Fruit fly (Drosophila melanogaster) whole organism, wandering third instar larva: ENCODE data around the gene CG14573.

ENCODE experiments used
- Abd-B ChIP-seq: fragments of >200 bp; optimal IDR thresholded peaks from 2 replicates; lab custom pipeline; 2017; ENCODE audit warnings: missing biosample characterization, missing genetic modification characterization
- CG32264 ChIP-seq: fragments of 200-800 bp; sonication (Bioruptor generic); optimal IDR thresholded peaks from 2 replicates; lab custom pipeline; 2016; ENCODE audit warnings: missing biosample characterization, missing genetic modification characterization
- CrebA ChIP-seq: fragments of 200-800 bp; sonication (Bioruptor generic); optimal IDR thresholded peaks from 2 replicates; lab custom pipeline; 2016; ENCODE audit warnings: missing biosample characterization, mild to moderate bottlenecking, missing genetic modification characterization, borderline replicate concordance
- Dfd ChIP-seq: fragments of >200 bp; optimal IDR thresholded peaks from 2 replicates; lab custom pipeline; 2017; ENCODE audit warnings: missing biosample characterization, missing genetic modification characterization
- GATAd ChIP-seq: sonication (Bioruptor generic); optimal IDR thresholded peaks from 2 replicates; lab custom pipeline; 2016; ENCODE audit warnings: missing biosample characterization, missing genetic modification characterization
- HLH106 ChIP-seq: fragments of 200-800 bp; optimal IDR thresholded peaks from 3 replicates; lab custom pipeline; 2019; ENCODE audit warnings: missing biosample characterization, mild to moderate bottlenecking, missing genetic modification characterization, moderate library complexity
- Hnf4 ChIP-seq: fragments of 200-800 bp; sonication (Bioruptor generic); optimal IDR thresholded peaks from 2 replicates; lab custom pipeline; 2016; ENCODE audit warnings: missing biosample characterization, mild to moderate bottlenecking, missing genetic modification characterization
- Hr78 ChIP-seq: fragments of >200 bp; optimal IDR thresholded peaks from 2 replicates; lab custom pipeline; 2017; ENCODE audit warnings: missing biosample characterization, missing genetic modification characterization
- Jra ChIP-seq: sonication (Bioruptor generic); optimal IDR thresholded peaks from 2 replicates; lab custom pipeline; 2016; ENCODE audit warnings: missing biosample characterization, missing genetic modification characterization
- Mio ChIP-seq: sonication (Bioruptor generic); optimal IDR thresholded peaks from 2 replicates; lab custom pipeline; 2016; ENCODE audit warnings: missing biosample characterization, missing genetic modification characterization
- N ChIP-seq: fragments of >200 bp; optimal IDR thresholded peaks from 2 replicates; lab custom pipeline; 2018; ENCODE audit warnings: missing biosample characterization, missing external identifiers, missing genetic modification characterization
- Rel ChIP-seq, 2 experiments: fragments of 200-800 bp; sonication (Bioruptor generic) in 1 of 2; optimal IDR thresholded peaks; 2 replicates in 1 of 2; 3 replicates in 1 of 2; lab custom pipeline; 2016 to 2019; ENCODE audit warnings: mild to moderate bottlenecking in 2 of 2, missing biosample characterization in 2 of 2, missing genetic modification characterization in 2 of 2, moderate library complexity in 1 of 2
- Sp1 ChIP-seq: fragments of 200-800 bp; sonication (Bioruptor generic); optimal IDR thresholded peaks from 3 replicates; lab custom pipeline; 2019; ENCODE audit warnings: missing biosample characterization, mild to moderate bottlenecking, missing genetic modification characterization, moderate library complexity
- Vsx2 ChIP-seq: fragments of 200-300, 225-300 bp; sonication (Bioruptor generic); optimal IDR thresholded peaks from 2 replicates; lab custom pipeline; 2018; ENCODE audit warnings: missing biosample characterization, missing genetic modification characterization; ENCODE audit not compliant: partially characterized antibody
- brk ChIP-seq: fragments of 200-800 bp; sonication (Bioruptor generic); optimal IDR thresholded peaks from 2 replicates; lab custom pipeline; 2016; ENCODE audit warnings: missing biosample characterization, mild to moderate bottlenecking, missing genetic modification characterization
- dl ChIP-seq, 2 experiments: fragments of 175-275, 200-275 bp in 1 of 2; fragments of 200-275 bp in 1 of 2; sonication (Bioruptor generic); optimal IDR thresholded peaks; lab custom pipeline; 2018; ENCODE audit warnings: mild to moderate bottlenecking in 2 of 2, missing biosample characterization in 2 of 2, missing genetic modification characterization in 2 of 2, moderate library complexity in 2 of 2; ENCODE audit not compliant: partially characterized antibody in 2 of 2, insufficient read depth in 1 of 2
- dmrt93B ChIP-seq: fragments of 200-800 bp; sonication (Bioruptor generic); optimal IDR thresholded peaks from 2 replicates; lab custom pipeline; 2018; ENCODE audit warnings: missing biosample characterization, mild to moderate bottlenecking, missing genetic modification characterization
- dsf ChIP-seq: sonication (Bioruptor generic); optimal IDR thresholded peaks from 2 replicates; lab custom pipeline; 2016; ENCODE audit warnings: missing biosample characterization, missing genetic modification characterization, borderline replicate concordance
- foxo ChIP-seq, 2 experiments: fragments of 200-800 bp; sonication (Bioruptor generic); optimal IDR thresholded peaks; 2 replicates in 1 of 2; 3 replicates in 1 of 2; lab custom pipeline; 2016 to 2017; ENCODE audit warnings: missing biosample characterization in 2 of 2, missing genetic modification characterization in 2 of 2
- fru ChIP-seq: fragments of 200-800 bp; sonication (Bioruptor generic); optimal IDR thresholded peaks from 3 replicates; lab custom pipeline; 2016; ENCODE audit warnings: missing biosample characterization, mild to moderate bottlenecking, missing genetic modification characterization
- h ChIP-seq: fragments of 200-800 bp; sonication (Bioruptor generic); optimal IDR thresholded peaks from 3 replicates; lab custom pipeline; 2016; ENCODE audit warnings: missing biosample characterization, mild to moderate bottlenecking, missing genetic modification characterization
- lola ChIP-seq: fragments of >200 bp; optimal IDR thresholded peaks from 2 replicates; lab custom pipeline; 2017; ENCODE audit warnings: missing biosample characterization, missing genetic modification characterization
- pan ChIP-seq: fragments of >200 bp; optimal IDR thresholded peaks from 2 replicates; lab custom pipeline; 2017
- psq ChIP-seq: fragments of 200-800 bp; sonication (Bioruptor generic); optimal IDR thresholded peaks from 3 replicates; lab custom pipeline; 2017; ENCODE audit warnings: missing biosample characterization, mild to moderate bottlenecking, missing genetic modification characterization, moderate library complexity
- sage ChIP-seq: fragments of 200-800 bp; sonication (Bioruptor generic); optimal IDR thresholded peaks from 2 replicates; lab custom pipeline; 2016; ENCODE audit warnings: missing biosample characterization, mild to moderate bottlenecking, missing genetic modification characterization
- sv ChIP-seq: fragments of 200-800 bp; sonication (Bioruptor generic); optimal IDR thresholded peaks from 3 replicates; lab custom pipeline; 2016; ENCODE audit warnings: missing biosample characterization, missing genetic modification characterization
- tai ChIP-seq: sonication (Bioruptor generic); optimal IDR thresholded peaks from 2 replicates; lab custom pipeline; 2016; ENCODE audit warnings: missing biosample characterization, missing genetic modification characterization
- usp ChIP-seq: fragments of >200 bp; optimal IDR thresholded peaks from 2 replicates; lab custom pipeline; 2017; ENCODE audit warnings: missing biosample characterization, missing genetic modification characterization
- woc ChIP-seq: sonication (Bioruptor generic); optimal IDR thresholded peaks from 2 replicates; lab custom pipeline; 2016; ENCODE audit warnings: missing biosample characterization, mild to moderate bottlenecking, missing genetic modification characterization

Gene CG14573

DNA sequence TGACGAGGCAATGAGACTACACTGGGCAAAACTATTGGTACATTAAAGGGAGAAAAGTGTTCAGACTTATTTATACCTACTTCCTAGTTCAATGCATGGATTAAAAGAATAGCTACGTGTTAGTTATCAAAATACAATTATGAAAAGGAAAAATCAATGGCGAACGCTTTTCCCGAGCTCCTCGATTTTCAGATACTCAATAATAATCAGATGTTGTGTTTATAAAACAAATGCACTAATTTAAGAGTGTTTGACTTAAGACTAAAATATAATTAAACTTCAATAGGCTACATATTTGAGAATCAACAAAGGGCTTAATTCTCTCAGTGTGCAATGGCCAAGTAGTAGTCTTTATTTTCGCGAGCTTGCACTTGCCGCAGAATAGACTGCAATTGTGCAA is 17.9 kb upstream of the CG14573 start:
- TF ChIP-seq sv (GFP tag; lab: Kevin White, UChicago) (no peak), pan (no peak), fru (GFP tag; lab: Kevin White, UChicago) (no peak), CG32264 (GFP tag; lab: Kevin White, UChicago) (no peak)
- TF ChIP-seq, all 38 proteins: peak for 0

DNA sequence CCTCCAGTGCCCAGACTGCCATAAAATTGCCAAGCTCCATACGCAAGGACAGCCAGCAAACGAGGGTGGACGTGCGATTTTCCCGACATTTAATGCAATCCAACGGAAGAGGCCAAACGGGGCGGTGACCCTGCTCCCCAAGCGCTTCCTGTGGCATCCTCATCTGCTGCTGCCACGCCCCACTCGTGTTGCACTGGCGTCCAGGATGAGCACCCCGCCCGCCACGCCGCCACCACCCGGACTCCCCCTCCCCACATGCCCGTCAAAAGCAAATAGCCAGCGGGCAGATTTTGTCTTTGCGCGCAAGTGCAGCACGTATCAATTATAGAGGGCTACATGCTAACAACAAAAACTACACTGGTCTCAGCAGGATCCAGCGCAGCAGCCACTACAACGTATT is 15.7 kb upstream of the CG14573 start:
- TF ChIP-seq foxo (GFP tag; optimal IDR thresholded peaks at IDR 0.05; lab: Kevin White, UChicago): no peak
- TF ChIP-seq Dfd (GFP tag; lab: Kevin White, UChicago): peak; percentile 95
- TF ChIP-seq, all 38 proteins: peak for 1

DNA sequence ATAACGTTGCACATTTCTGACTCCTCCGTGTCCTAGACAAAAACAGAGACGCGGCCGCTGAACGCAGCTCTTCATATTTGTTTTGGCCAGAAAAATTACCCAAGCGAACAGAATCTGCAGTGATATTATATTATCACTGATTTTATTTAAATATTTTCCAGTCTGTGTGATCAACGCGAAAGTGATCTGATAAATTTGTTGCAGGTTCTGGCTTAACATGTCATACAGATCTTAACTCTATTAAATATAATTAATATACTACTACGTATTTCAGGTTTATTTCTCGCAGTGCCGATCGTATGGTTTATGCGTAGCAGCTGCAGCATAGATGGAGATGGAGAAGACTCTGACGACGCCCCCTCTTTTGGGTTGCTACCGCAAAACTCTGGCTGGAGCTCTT is 13.0 kb upstream of the CG14573 start:
- TF ChIP-seq foxo (GFP tag; optimal IDR thresholded peaks at IDR 0.05; lab: Kevin White, UChicago) (peak in 1 of 2 experiments; percentile 9), GATAd (GFP tag; lab: Kevin White, UChicago) (no peak), sage (GFP tag; lab: Kevin White, UChicago) (no peak), fru (GFP tag; lab: Kevin White, UChicago) (peak; percentile 6), h (GFP tag; lab: Kevin White, UChicago) (peak; percentile 16), CrebA (GFP tag; lab: Kevin White, UChicago) (no peak)

DNA sequence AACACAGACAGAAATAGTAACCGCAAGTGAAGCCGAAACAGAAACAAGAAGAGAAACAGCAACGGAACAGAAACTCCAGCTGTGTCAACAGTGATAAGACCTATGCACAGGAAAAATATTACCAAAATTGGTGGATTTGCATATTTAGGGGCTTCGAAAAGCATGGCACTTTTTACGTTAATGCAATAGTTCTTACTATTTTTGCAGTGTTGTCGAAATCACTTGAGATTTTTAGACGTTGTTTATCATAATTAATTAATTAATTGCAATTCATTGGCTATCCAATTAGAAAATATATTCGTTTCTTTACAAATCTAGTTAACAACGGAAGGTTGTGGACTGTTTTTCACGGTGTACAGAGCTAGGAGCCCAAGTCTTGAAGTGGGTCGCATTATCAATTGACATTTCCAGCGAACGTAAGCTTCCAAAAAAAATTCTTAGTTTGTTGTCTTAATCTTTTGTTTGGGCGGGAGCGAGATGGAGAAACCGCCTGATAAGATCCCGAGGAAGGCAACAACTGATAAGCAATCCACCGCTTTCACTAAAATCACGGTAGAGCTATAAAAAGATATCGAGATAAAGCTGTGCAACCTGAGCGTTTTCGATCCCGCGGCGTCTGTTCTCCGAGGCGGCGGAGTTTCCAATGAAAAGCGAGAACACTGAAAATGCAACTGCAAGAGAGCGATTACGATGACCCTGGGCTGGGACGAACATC is 6.7 kb upstream of the CG14573 start:
- TF ChIP-seq dmrt93B (GFP tag; lab: Kevin White, UChicago) (no peak), h (GFP tag; lab: Kevin White, UChicago) (no peak), dsf (GFP tag; lab: Kevin White, UChicago) (no peak), Abd-B (GFP tag; lab: Kevin White, UChicago) (no peak), HLH106 (tag; lab: Kevin White, UChicago) (no peak), brk (GFP tag; lab: Kevin White, UChicago) (no peak), tai (no peak), lola (GFP tag; lab: Kevin White, UChicago) (no peak), woc (GFP tag; lab: Kevin White, UChicago) (no peak), dl (GFP tag; optimal IDR thresholded peaks at IDR 0.05; lab: Kevin White, UChicago; ENCODE audit: insufficient read depth in 1 of 2, partially characterized antibody in 2 of 2) (no peak), Mio (no peak)
- TF ChIP-seq, all 38 proteins: peak for 0

DNA sequence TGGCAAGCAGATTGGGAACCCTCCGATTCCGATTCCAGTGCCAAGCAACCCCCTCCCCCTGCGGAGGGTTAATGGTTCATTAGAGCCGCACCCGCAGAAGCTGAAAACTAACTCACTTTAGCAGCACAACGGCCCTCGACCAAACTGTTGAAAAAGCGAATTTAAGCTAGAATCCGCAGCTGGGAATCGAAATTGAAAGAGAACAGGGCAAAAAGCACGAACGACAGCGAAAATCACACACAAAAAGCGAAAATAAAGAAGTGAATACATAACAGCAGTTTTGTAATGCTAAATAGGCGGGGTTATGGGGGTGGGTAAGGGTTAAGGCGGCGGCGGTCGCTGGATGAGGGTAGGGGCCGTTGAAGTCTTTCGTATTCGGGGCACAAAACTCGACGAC is 6.2 kb upstream of the CG14573 start:
- TF ChIP-seq N (GFP tag; lab: Kevin White, UChicago) (no peak), Rel (GFP tag; optimal IDR thresholded peaks at IDR 0.05; lab: Kevin White, UChicago) (no peak), Rel (tag; optimal IDR thresholded peaks at IDR 0.05; lab: Kevin White, UChicago) (no peak), Dfd (GFP tag; lab: Kevin White, UChicago) (no peak), dl (GFP tag; optimal IDR thresholded peaks at IDR 0.05; lab: Kevin White, UChicago; ENCODE audit: insufficient read depth in 1 of 2, partially characterized antibody in 2 of 2) (no peak), CrebA (GFP tag; lab: Kevin White, UChicago) (no peak), CG32264 (GFP tag; lab: Kevin White, UChicago) (no peak), GATAd (GFP tag; lab: Kevin White, UChicago) (no peak), Mio (no peak), lola (GFP tag; lab: Kevin White, UChicago) (no peak), fru (GFP tag; lab: Kevin White, UChicago) (no peak), tai (no peak), psq (no peak), Hr78 (GFP tag; lab: Kevin White, UChicago) (no peak), Vsx2 (GFP tag; lab: Kevin White, UChicago) (no peak), usp (GFP tag; lab: Kevin White, UChicago) (no peak), brk (GFP tag; lab: Kevin White, UChicago) (no peak), Sp1 (GFP tag; lab: Kevin White, UChicago) (no peak), pan (no peak), Hnf4 (GFP tag; lab: Kevin White, UChicago) (no peak), Jra (GFP tag; lab: Kevin White, UChicago) (no peak)
